Fruit fly (Drosophila melanogaster) whole organism, embryonic: ENCODE data around the gene Hr96.

Experiments used
- Bgb ChIP-seq: fragments of 200-800 bp; sonication (Bioruptor generic); IDR thresholded peaks from 2 replicates; pipeline ENCODE4 v1.3.6; 2022; ENCODE audit warnings: missing biosample characterization, missing genetic modification characterization; ENCODE audit not compliant: partially characterized antibody
- CG10321 ChIP-seq: fragments of 200-800 bp; sonication (Bioruptor generic); IDR thresholded peaks from 2 replicates; pipeline ENCODE4 v1.3.6; 2022; ENCODE audit warnings: missing biosample characterization, missing genetic modification characterization
- CG11398 ChIP-seq: fragments of 200-800 bp; sonication (Bioruptor generic); optimal IDR thresholded peaks from 2 replicates; lab custom pipeline; 2016; ENCODE audit warnings: missing biosample characterization, missing genetic modification characterization
- CG14667 ChIP-seq: fragments of 200-800 bp; sonication (Bioruptor generic); IDR thresholded peaks from 2 replicates; pipeline ENCODE4 v1.3.6; 2022; ENCODE audit warnings: missing biosample characterization, missing genetic modification characterization
- CG17328 ChIP-seq: fragments of 200-800 bp; sonication (Bioruptor generic); IDR thresholded peaks from 2 replicates; pipeline ENCODE4 v1.3.6; 2022; ENCODE audit warnings: missing biosample characterization, missing genetic modification characterization
- CG17829 ChIP-seq: fragments of 200-800 bp; optimal IDR thresholded peaks from 2 replicates; lab custom pipeline; 2019; ENCODE audit warnings: missing biosample characterization, mild to moderate bottlenecking, missing genetic modification characterization, moderate library complexity
- CG18011 ChIP-seq: fragments of 200-800 bp; sonication (Bioruptor generic); optimal IDR thresholded peaks from 2 replicates; lab custom pipeline; 2017; ENCODE audit warnings: missing biosample characterization, missing genetic modification characterization, mild to moderate bottlenecking, moderate library complexity, missing genotype
- CG2116 ChIP-seq: fragments of 200-800 bp; sonication (Bioruptor generic); optimal IDR thresholded peaks from 3 replicates; lab custom pipeline; 2018; ENCODE audit warnings: missing biosample characterization, mild to moderate bottlenecking, missing genetic modification characterization
- CG31441 ChIP-seq: fragments of 200-800 bp; sonication (Bioruptor generic); IDR thresholded peaks from 2 replicates; pipeline ENCODE4 v1.3.6; 2022; ENCODE audit warnings: missing biosample characterization, missing genetic modification characterization
- CG32532 ChIP-seq: fragments of 200-800 bp; sonication (Bioruptor generic); IDR thresholded peaks from 2 replicates; pipeline ENCODE4 v1.3.6; 2022; ENCODE audit warnings: missing biosample characterization, missing genetic modification characterization
- CG34376 ChIP-seq: fragments of 200-800 bp; sonication (Bioruptor generic); optimal IDR thresholded peaks from 2 replicates; lab custom pipeline; 2018; ENCODE audit warnings: missing biosample characterization, mild to moderate bottlenecking, missing genetic modification characterization
- CG3847 ChIP-seq: fragments of 200-800 bp; sonication (Bioruptor generic); IDR thresholded peaks from 2 replicates; pipeline ENCODE4 v1.3.6; 2022; ENCODE audit warnings: missing biosample characterization, missing genetic modification characterization
- CG4730 ChIP-seq: fragments of 200-800 bp; sonication (Bioruptor generic); IDR thresholded peaks from 2 replicates; pipeline ENCODE4 v1.3.6; 2022; ENCODE audit warnings: missing biosample characterization, missing genetic modification characterization
- CG6175 ChIP-seq: fragments of 200-800 bp; sonication (Bioruptor generic); IDR thresholded peaks from 3 replicates; pipeline ENCODE4 v1.3.6; 2022; ENCODE audit warnings: missing biosample characterization, missing genetic modification characterization
- CG6683 ChIP-seq: fragments of 200-800 bp; sonication (Bioruptor generic); optimal IDR thresholded peaks from 2 replicates; lab custom pipeline; 2017; ENCODE audit warnings: missing biosample characterization, mild to moderate bottlenecking, missing genetic modification characterization, missing genetic modification reagents
- CG6854 ChIP-seq: fragments of 200-800 bp; sonication (Bioruptor generic); optimal IDR thresholded peaks from 3 replicates; lab custom pipeline; 2017; ENCODE audit warnings: missing biosample characterization, mild to moderate bottlenecking, missing genetic modification characterization
- CG7839 ChIP-seq: fragments of 200-800 bp; sonication (Bioruptor generic); optimal IDR thresholded peaks from 3 replicates; lab custom pipeline; 2018; ENCODE audit warnings: missing biosample characterization, mild to moderate bottlenecking, missing genetic modification characterization, moderate library complexity
- CG8089 ChIP-seq: fragments of 200-800 bp; sonication (Bioruptor generic); optimal IDR thresholded peaks from 3 replicates; lab custom pipeline; 2016; ENCODE audit warnings: missing biosample characterization, missing genetic modification characterization
- CG9609 ChIP-seq: fragments of 200-800 bp; sonication (Bioruptor generic); optimal IDR thresholded peaks from 3 replicates; lab custom pipeline; 2016; ENCODE audit warnings: missing biosample characterization, missing genetic modification characterization
- CoRest ChIP-seq: fragments of 200-800 bp; sonication (Bioruptor generic); optimal IDR thresholded peaks from 3 replicates; lab custom pipeline; 2018; ENCODE audit warnings: missing biosample characterization, mild to moderate bottlenecking, missing genetic modification characterization, moderate library complexity
- Deaf1 ChIP-seq: fragments of 200-800 bp; optimal IDR thresholded peaks from 3 replicates; lab custom pipeline; 2019; ENCODE audit warnings: missing biosample characterization, mild to moderate bottlenecking, missing genetic modification characterization, moderate library complexity
- H2.0 ChIP-seq: fragments of 200-800 bp; sonication (Bioruptor generic); IDR thresholded peaks from 2 replicates; pipeline ENCODE4 v1.3.6; 2022; ENCODE audit warnings: missing biosample characterization, missing genetic modification characterization
- HLH54F ChIP-seq: fragments of 200-800 bp; sonication (Bioruptor generic); optimal IDR thresholded peaks from 3 replicates; lab custom pipeline; 2016; ENCODE audit warnings: missing biosample characterization, missing genetic modification characterization
- Hand ChIP-seq: fragments of 200-800 bp; sonication (Bioruptor generic); optimal IDR thresholded peaks from 2 replicates; lab custom pipeline; 2017; ENCODE audit warnings: mild to moderate bottlenecking, missing biosample characterization, missing genetic modification reagents, missing genetic modification characterization
- MESR4 ChIP-seq: fragments of 200-800 bp; sonication (Bioruptor generic); optimal IDR thresholded peaks from 2 replicates; lab custom pipeline; 2018; ENCODE audit warnings: missing biosample characterization, mild to moderate bottlenecking, missing genetic modification characterization, moderate library complexity
- Mes4 ChIP-seq: fragments of 200-800 bp; sonication (Bioruptor generic); optimal IDR thresholded peaks from 2 replicates; lab custom pipeline; 2016; ENCODE audit warnings: missing biosample characterization, missing genetic modification characterization
- Myb ChIP-seq: fragments of 200-800 bp; sonication (Bioruptor generic); optimal IDR thresholded peaks from 2 replicates; lab custom pipeline; 2016; ENCODE audit warnings: missing biosample characterization, missing genetic modification characterization
- Ravus ChIP-seq: fragments of 200-800 bp; sonication (Bioruptor generic); IDR thresholded peaks from 2 replicates; pipeline ENCODE4 v1.3.6; 2022; ENCODE audit warnings: missing biosample characterization, missing genetic modification characterization
- abd-A ChIP-seq: fragments of 200-800 bp; sonication (Bioruptor generic); optimal IDR thresholded peaks from 3 replicates; lab custom pipeline; 2019; ENCODE audit warnings: missing biosample characterization, mild to moderate bottlenecking, missing genetic modification characterization, moderate library complexity
- az2 ChIP-seq: fragments of 200-800 bp; sonication (Bioruptor generic); optimal IDR thresholded peaks from 3 replicates; lab custom pipeline; 2016; ENCODE audit warnings: missing biosample characterization, missing genetic modification characterization
- cg ChIP-seq: fragments of 200-800 bp; sonication (Bioruptor generic); optimal IDR thresholded peaks from 3 replicates; lab custom pipeline; 2019; ENCODE audit warnings: missing biosample characterization, mild to moderate bottlenecking, missing genetic modification characterization, moderate library complexity
- dpn ChIP-seq, 2 experiments: fragments of 200-800 bp; sonication (Bioruptor generic); optimal IDR thresholded peaks; 3 replicates each; lab custom pipeline; 2016; ENCODE audit warnings: missing biosample characterization in 2 of 2, missing genetic modification characterization in 2 of 2
- esg ChIP-seq: fragments of 200-800 bp; sonication (Bioruptor generic); conservative IDR thresholded peaks from 2 replicates; pipeline ENCODE4 v1.3.6; 2022; ENCODE audit warnings: missing biosample characterization, missing genetic modification characterization
- fd102C ChIP-seq: fragments of 200-800 bp; sonication (Bioruptor generic); optimal IDR thresholded peaks from 2 replicates; lab custom pipeline; 2018; ENCODE audit warnings: missing biosample characterization, mild to moderate bottlenecking, missing genetic modification characterization, moderate library complexity
- gem ChIP-seq: fragments of 200-800 bp; sonication (Bioruptor generic); optimal IDR thresholded peaks from 2 replicates; lab custom pipeline; 2019; ENCODE audit warnings: missing biosample characterization, mild to moderate bottlenecking, missing genetic modification characterization, moderate library complexity
- gt ChIP-seq: fragments of 200-800 bp; sonication (Bioruptor generic); IDR thresholded peaks from 2 replicates; pipeline ENCODE4 v1.3.6; 2022; ENCODE audit warnings: missing biosample characterization, missing genetic modification characterization
- insv ChIP-seq, 2 experiments: fragments of 200-800 bp; sonication (Bioruptor generic); optimal IDR thresholded peaks; 3 replicates each; lab custom pipeline; 2016 to 2018; ENCODE audit warnings: missing biosample characterization in 2 of 2, missing genetic modification characterization in 2 of 2
- jigr1 ChIP-seq: fragments of 200-800 bp; sonication (Bioruptor generic); IDR thresholded peaks from 3 replicates; pipeline ENCODE4 v1.3.6; 2022; ENCODE audit warnings: missing biosample characterization, missing genetic modification characterization
- jing ChIP-seq: fragments of 200-800 bp; sonication (Bioruptor generic); optimal IDR thresholded peaks from 2 replicates; lab custom pipeline; 2018; ENCODE audit warnings: missing biosample characterization, mild to moderate bottlenecking, missing genetic modification characterization
- lab ChIP-seq: fragments of 200-800 bp; sonication (Bioruptor generic); optimal IDR thresholded peaks from 3 replicates; lab custom pipeline; 2017; ENCODE audit warnings: missing biosample characterization, missing genetic modification characterization, mild to moderate bottlenecking, moderate library complexity, missing genetic modification reagents
- lbe ChIP-seq: fragments of 200-800 bp; sonication (Bioruptor generic); optimal IDR thresholded peaks from 2 replicates; lab custom pipeline; 2016; ENCODE audit warnings: missing biosample characterization, mild to moderate bottlenecking, missing genetic modification characterization
- mld ChIP-seq: fragments of 200-800 bp; sonication (Bioruptor generic); IDR thresholded peaks from 3 replicates; pipeline ENCODE4 v1.3.6; 2022; ENCODE audit warnings: missing biosample characterization, missing genetic modification characterization; ENCODE audit not compliant: partially characterized antibody
- org-1 ChIP-seq: fragments of 200-800 bp; sonication (Bioruptor generic); optimal IDR thresholded peaks from 2 replicates; lab custom pipeline; 2017; ENCODE audit warnings: missing biosample characterization, missing genetic modification characterization
- pum ChIP-seq: fragments of 200-800 bp; sonication (Bioruptor generic); optimal IDR thresholded peaks from 2 replicates; lab custom pipeline; 2016; ENCODE audit warnings: missing biosample characterization, missing genetic modification characterization
- ranshi ChIP-seq: fragments of 200-800 bp; sonication (Bioruptor generic); IDR thresholded peaks from 2 replicates; pipeline ENCODE4 v1.3.6; 2022; ENCODE audit warnings: missing biosample characterization, missing genetic modification characterization
- row ChIP-seq: fragments of 200-800 bp; sonication (Bioruptor generic); IDR thresholded peaks from 3 replicates; pipeline ENCODE4 v1.3.6; 2022; ENCODE audit warnings: missing biosample characterization, missing genetic modification characterization
- so ChIP-seq: fragments of 200-800 bp; sonication (Bioruptor generic); IDR thresholded peaks from 3 replicates; pipeline ENCODE4 v1.3.6; 2022; ENCODE audit warnings: missing biosample characterization, missing genetic modification characterization
- stwl ChIP-seq: fragments of 200-800 bp; sonication (Bioruptor generic); optimal IDR thresholded peaks from 3 replicates; lab custom pipeline; 2018; ENCODE audit warnings: missing biosample characterization, mild to moderate bottlenecking, missing genetic modification characterization, moderate library complexity
- sug ChIP-seq: fragments of 200-800 bp; optimal IDR thresholded peaks from 2 replicates; lab custom pipeline; 2019; ENCODE audit warnings: missing biosample characterization, mild to moderate bottlenecking, missing genetic modification characterization, moderate library complexity
- tap ChIP-seq: fragments of 200-800 bp; optimal IDR thresholded peaks from 3 replicates; lab custom pipeline; 2019; ENCODE audit warnings: missing biosample characterization, mild to moderate bottlenecking, missing genetic modification characterization, moderate library complexity
- trh ChIP-seq: fragments of 200-800 bp; sonication (Bioruptor generic); optimal IDR thresholded peaks from 2 replicates; lab custom pipeline; 2016; ENCODE audit warnings: missing biosample characterization, missing genetic modification characterization
- twi ChIP-seq: fragments of 200-800 bp; optimal IDR thresholded peaks from 2 replicates; lab custom pipeline; 2019; ENCODE audit warnings: missing biosample characterization, mild to moderate bottlenecking, missing genetic modification characterization, moderate library complexity

Hr96 gene

DNA sequence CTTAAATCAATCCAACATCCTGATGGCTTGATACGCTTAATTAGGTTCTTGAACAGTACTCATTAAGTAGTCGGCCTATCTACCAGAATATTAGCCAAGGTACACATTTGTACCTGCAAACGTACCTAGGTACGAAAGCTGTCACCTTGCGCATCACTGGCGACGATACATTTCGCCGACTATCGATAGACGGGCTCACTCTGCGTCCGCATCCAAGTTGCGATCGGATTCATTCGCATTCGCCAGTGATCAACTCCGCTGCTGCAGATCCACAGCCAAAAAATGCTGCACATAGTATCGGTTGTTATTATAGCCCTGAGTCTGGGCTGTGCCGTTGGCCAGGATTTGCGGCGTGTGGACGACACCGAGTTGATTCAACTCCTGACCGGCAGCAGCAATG, 22.5 kb downstream of the Hr96 start, which contains the start of gene CG11790 (continued):
- TF ChIP-seq CG10321 (GFP tag; lab: Robert Waterston, UW) (no peak), H2.0 (GFP tag; lab: Robert Waterston, UW) (no peak), trh (no peak), cg (GFP tag; lab: Kevin White, UChicago) (no peak), row (GFP tag; lab: Robert Waterston, UW) (peak; percentile 92), CG7839 (tag; lab: Kevin White, UChicago) (no peak), gem (tag; lab: Kevin White, UChicago) (no peak), CG32532 (peak; percentile 43; the same call in 1 of the 2 replicates), twi (tag; lab: Kevin White, UChicago) (no peak), CG6683 (GFP tag; lab: Kevin White, UChicago) (no peak), so (peak; percentile 47; the same call in 1 of the 3 replicates), Ravus (GFP tag; lab: Robert Waterston, UW) (no peak), pum (GFP tag; lab: Kevin White, UChicago) (no peak), CG6175 (GFP tag; lab: Robert Waterston, UW) (no peak), insv (GFP tag; optimal IDR thresholded peaks at IDR 0.05; lab: Kevin White, UChicago) (no peak), MESR4 (GFP tag; lab: Kevin White, UChicago) (peak; percentile 52), CG2116 (GFP tag; lab: Kevin White, UChicago) (peak; percentile 59), CG8089 (no peak), sug (no peak), esg (GFP tag; lab: Robert Waterston, UW) (no peak), CG34376 (GFP tag; lab: Kevin White, UChicago) (no peak), CoRest (tag; lab: Kevin White, UChicago) (peak; percentile 3), jigr1 (GFP tag; lab: Robert Waterston, UW) (no peak), jing (no peak), fd102C (GFP tag; lab: Kevin White, UChicago) (no peak), mld (GFP tag; lab: Robert Waterston, UW) (peak; percentile 73), CG6854 (GFP tag; lab: Kevin White, UChicago) (no peak), abd-A (no peak), tap (no peak), org-1 (GFP tag; lab: Kevin White, UChicago) (no peak), HLH54F (GFP tag; lab: Kevin White, UChicago) (no peak), CG18011 (no peak), ranshi (GFP tag; lab: Robert Waterston, UW) (no peak), CG11398 (GFP tag; lab: Kevin White, UChicago) (no peak), CG3847 (GFP tag; lab: Robert Waterston, UW) (no peak), CG17829 (tag; lab: Kevin White, UChicago) (peak; percentile 7), dpn (GFP tag; optimal IDR thresholded peaks at IDR 0.05; lab: Kevin White, UChicago) (no peak), CG17328 (GFP tag; lab: Robert Waterston, UW) (no peak), Hand (GFP tag; lab: Kevin White, UChicago) (no peak), Mes4 (no peak), lab (GFP tag; lab: Kevin White, UChicago) (no peak), CG31441 (GFP tag; lab: Robert Waterston, UW) (no peak), CG4730 (GFP tag; lab: Robert Waterston, UW) (no peak), gt (GFP tag; lab: Robert Waterston, UW) (no peak), az2 (GFP tag; lab: Kevin White, UChicago) (no peak), Deaf1 (peak; percentile 2), CG9609 (no peak), Bgb (peak; percentile 87), CG14667 (GFP tag; lab: Robert Waterston, UW) (no peak), lbe (GFP tag; lab: Kevin White, UChicago) (peak; percentile 2), stwl (tag; lab: Kevin White, UChicago) (peak; percentile 38), Myb (GFP tag; lab: Kevin White, UChicago) (peak; percentile 11)
